Fruit fly (Drosophila melanogaster): Measurements from ENCODE around the gene phu.
A peak's percentile ranks its signal among the peaks of the same experiment; 100 is the strongest.

Gene phu

dm6 chr3R:9527907-9528842 is 33.6 kb downstream of the phu start:
- TF ChIP-seq fru (GFP tag; optimal IDR thresholded peaks at IDR 0.05) = peak; percentile 97
- no peak for TF ChIP-seq usp (GFP tag; optimal IDR thresholded peaks at IDR 0.05)
- peak; percentile 65 for TF ChIP-seq sv (GFP tag; optimal IDR thresholded peaks at IDR 0.05)
- TF ChIP-seq Dif (GFP tag; optimal IDR thresholded peaks at IDR 0.05; ENCODE audit: partially characterized antibody) = no peak
- TF ChIP-seq pan (optimal IDR thresholded peaks at IDR 0.05) = no peak
- TF ChIP-seq CrebA (GFP tag; optimal IDR thresholded peaks at IDR 0.05; ENCODE audit: borderline replicate concordance) = no peak
- peak; percentile 96 for TF ChIP-seq br (GFP tag; optimal IDR thresholded peaks at IDR 0.05)
- TF ChIP-seq Vsx2 (GFP tag; optimal IDR thresholded peaks at IDR 0.05; ENCODE audit: partially characterized antibody) = no peak
- peak; percentile 77 for TF ChIP-seq GATAd (GFP tag; optimal IDR thresholded peaks at IDR 0.05)
- no peak for TF ChIP-seq Hr78 (GFP tag; optimal IDR thresholded peaks at IDR 0.05)
- TF ChIP-seq dl (GFP tag; optimal IDR thresholded peaks at IDR 0.05; ENCODE audit: insufficient read depth in 1 of 2, partially characterized antibody in 2 of 2) = no peak
- TF ChIP-seq CG32264 (GFP tag; optimal IDR thresholded peaks at IDR 0.05) = peak; percentile 97
- peak; percentile 96 for TF ChIP-seq Hr83 (GFP tag; optimal IDR thresholded peaks at IDR 0.05; ENCODE audit: poor library complexity, severe bottlenecking)
- TF ChIP-seq lola (GFP tag; optimal IDR thresholded peaks at IDR 0.05) = no peak
- TF ChIP-seq woc (GFP tag; optimal IDR thresholded peaks at IDR 0.05) = peak; percentile 92
- TF ChIP-seq Hnf4 (GFP tag; optimal IDR thresholded peaks at IDR 0.05) = peak; percentile 94
- no peak for TF ChIP-seq tai (GFP tag; optimal IDR thresholded peaks at IDR 0.05)
- TF ChIP-seq psq (GFP tag; optimal IDR thresholded peaks at IDR 0.05) = peak; percentile 86
- TF ChIP-seq foxo (GFP tag; optimal IDR thresholded peaks at IDR 0.05) = peak; percentile 95
- peak; percentile 81 for TF ChIP-seq dmrt93B (GFP tag; optimal IDR thresholded peaks at IDR 0.05)
- peak; percentile 34 for TF ChIP-seq dsf (GFP tag; optimal IDR thresholded peaks at IDR 0.05; ENCODE audit: borderline replicate concordance)
- no peak for TF ChIP-seq N (GFP tag; optimal IDR thresholded peaks at IDR 0.05)
- no peak for TF ChIP-seq Dfd (GFP tag; optimal IDR thresholded peaks at IDR 0.05)
- TF ChIP-seq CG9705 (GFP tag; optimal IDR thresholded peaks at IDR 0.05) = peak; percentile 68
- peak; percentile 87 for TF ChIP-seq brk (GFP tag; optimal IDR thresholded peaks at IDR 0.05)
- no peak for TF ChIP-seq Myc (optimal IDR thresholded peaks at IDR 0.05)
- peak; percentile 94 for TF ChIP-seq ey (GFP tag; optimal IDR thresholded peaks at IDR 0.05)
- peak; percentile 92 for TF ChIP-seq sage (GFP tag; optimal IDR thresholded peaks at IDR 0.05)
- no peak for TF ChIP-seq Abd-B (GFP tag; optimal IDR thresholded peaks at IDR 0.05)
- TF ChIP-seq h (GFP tag; optimal IDR thresholded peaks at IDR 0.05) = peak; percentile 99
- peak; percentile 65 for TF ChIP-seq Mio (GFP tag; optimal IDR thresholded peaks at IDR 0.05)
- peak; percentile 91 for TF ChIP-seq OdsH (GFP tag; optimal IDR thresholded peaks at IDR 0.05)
- TF ChIP-seq HLH106 (tag; optimal IDR thresholded peaks at IDR 0.05) = peak; percentile 90
- TF ChIP-seq jim (GFP tag; optimal IDR thresholded peaks at IDR 0.05) = peak; percentile 10
- peak; percentile 95 for TF ChIP-seq Rel (GFP tag; optimal IDR thresholded peaks at IDR 0.05)
- peak; percentile 60 for TF ChIP-seq Rel (tag; optimal IDR thresholded peaks at IDR 0.05)
- TF ChIP-seq rgr (GFP tag; optimal IDR thresholded peaks at IDR 0.05) = peak; percentile 96
- TF ChIP-seq Jra (GFP tag; optimal IDR thresholded peaks at IDR 0.05) = peak; percentile 88
- TF ChIP-seq Sp1 (GFP tag; optimal IDR thresholded peaks at IDR 0.05) = peak; percentile 87

- TF ChIP-seq Rel (GFP tag; optimal IDR thresholded peaks at IDR 0.05) (no peak), Rel (tag; optimal IDR thresholded peaks at IDR 0.05) (peak; percentile 69), h (GFP tag; optimal IDR thresholded peaks at IDR 0.05) (no peak), Sp1 (GFP tag; optimal IDR thresholded peaks at IDR 0.05) (no peak)
Observed at dm6 chr3R:9529387-9529897, 34.8 kb downstream of the phu start.
